Fruit fly (Drosophila melanogaster) whole organism, embryonic: ENCODE data around the gene CG10254.

Experiments used
- Ada2b ChIP-seq: fragments of 200-800 bp; sonication (Bioruptor generic); IDR thresholded peaks from 2 replicates; pipeline ENCODE4 v1.3.6; 2022; ENCODE audit warnings: missing biosample characterization, missing genetic modification characterization
- BtbVII ChIP-seq: fragments of 200-800 bp; sonication (Bioruptor generic); optimal IDR thresholded peaks from 3 replicates; lab custom pipeline; 2017; ENCODE audit warnings: missing biosample characterization, mild to moderate bottlenecking, missing genetic modification characterization
- CG10321 ChIP-seq: fragments of 200-800 bp; sonication (Bioruptor generic); IDR thresholded peaks from 2 replicates; pipeline ENCODE4 v1.3.6; 2022; ENCODE audit warnings: missing biosample characterization, missing genetic modification characterization
- CG11247 ChIP-seq: fragments of 200-800 bp; sonication (Bioruptor generic); IDR thresholded peaks from 2 replicates; pipeline ENCODE4 v1.3.6; 2022; ENCODE audit warnings: missing biosample characterization, missing genetic modification characterization
- CG11398 ChIP-seq: fragments of 200-800 bp; sonication (Bioruptor generic); optimal IDR thresholded peaks from 2 replicates; lab custom pipeline; 2016; ENCODE audit warnings: missing biosample characterization, missing genetic modification characterization
- CG12769 ChIP-seq: fragments of 200-800 bp; sonication (Bioruptor generic); optimal IDR thresholded peaks from 2 replicates; lab custom pipeline; 2019; ENCODE audit warnings: missing biosample characterization, mild to moderate bottlenecking, missing genetic modification characterization, moderate library complexity
- CG13624 ChIP-seq: fragments of 200-800 bp; sonication (Bioruptor generic); optimal IDR thresholded peaks from 2 replicates; lab custom pipeline; 2016; ENCODE audit warnings: missing biosample characterization, missing genetic modification characterization
- CG13894 ChIP-seq: fragments of 200-800 bp; sonication (Bioruptor generic); optimal IDR thresholded peaks from 3 replicates; lab custom pipeline; 2018; ENCODE audit warnings: missing biosample characterization, mild to moderate bottlenecking, missing genetic modification characterization, moderate library complexity
- CG15696 ChIP-seq: fragments of 200-800 bp; sonication (Bioruptor generic); optimal IDR thresholded peaks from 2 replicates; lab custom pipeline; 2019; ENCODE audit warnings: missing biosample characterization, mild to moderate bottlenecking, missing genetic modification characterization, moderate library complexity
- CG17361 ChIP-seq: fragments of 200-800 bp; sonication (Bioruptor generic); IDR thresholded peaks from 3 replicates; pipeline ENCODE4 v1.3.6; 2022; ENCODE audit warnings: missing biosample characterization, missing genetic modification characterization
- CG17612 ChIP-seq: fragments of 200-800 bp; sonication (Bioruptor generic); IDR thresholded peaks from 2 replicates; pipeline ENCODE4 v1.3.6; 2022; ENCODE audit warnings: missing biosample characterization, missing genetic modification characterization
- CG2116 ChIP-seq: fragments of 200-800 bp; sonication (Bioruptor generic); optimal IDR thresholded peaks from 3 replicates; lab custom pipeline; 2018; ENCODE audit warnings: missing biosample characterization, mild to moderate bottlenecking, missing genetic modification characterization
- CG32532 ChIP-seq: fragments of 200-800 bp; sonication (Bioruptor generic); IDR thresholded peaks from 2 replicates; pipeline ENCODE4 v1.3.6; 2022; ENCODE audit warnings: missing biosample characterization, missing genetic modification characterization
- CG4328 ChIP-seq: fragments of 200-800 bp; sonication (Bioruptor generic); optimal IDR thresholded peaks from 3 replicates; lab custom pipeline; 2017; ENCODE audit warnings: missing biosample characterization, missing genetic modification reagents, missing genetic modification characterization
- CG6254 ChIP-seq: fragments of 200-800 bp; sonication (Bioruptor generic); optimal IDR thresholded peaks from 3 replicates; lab custom pipeline; 2017; ENCODE audit warnings: mild to moderate bottlenecking, missing biosample characterization, missing genetic modification reagents, missing genetic modification characterization
- CG6791 ChIP-seq: fragments of 200-800 bp; sonication (Bioruptor generic); IDR thresholded peaks from 3 replicates; pipeline ENCODE4 v1.3.6; 2022; ENCODE audit warnings: missing biosample characterization, missing genetic modification characterization; ENCODE audit not compliant: partially characterized antibody
- CG7372 ChIP-seq: fragments of 200-800 bp; sonication (Bioruptor generic); IDR thresholded peaks from 2 replicates; pipeline ENCODE4 v1.3.6; 2022; ENCODE audit warnings: missing biosample characterization, missing genetic modification characterization
- D19A ChIP-seq: fragments of 200-800 bp; optimal IDR thresholded peaks from 3 replicates; lab custom pipeline; 2019; ENCODE audit warnings: missing biosample characterization, mild to moderate bottlenecking, missing genetic modification characterization, moderate library complexity
- Fer1 ChIP-seq: fragments of 200-800 bp; sonication (Bioruptor generic); optimal IDR thresholded peaks from 2 replicates; lab custom pipeline; 2017; ENCODE audit warnings: missing biosample characterization, mild to moderate bottlenecking, missing genetic modification characterization
- HLH3B ChIP-seq: fragments of 200-800 bp; sonication (Bioruptor generic); IDR thresholded peaks from 2 replicates; pipeline ENCODE4 v1.3.6; 2022; ENCODE audit warnings: missing biosample characterization, missing genetic modification characterization
- HLH4C ChIP-seq: fragments of 200-800 bp; sonication (Bioruptor generic); IDR thresholded peaks from 3 replicates; pipeline ENCODE4 v1.3.6; 2022; ENCODE audit warnings: missing biosample characterization, missing genetic modification characterization; ENCODE audit not compliant: partially characterized antibody
- HLHmδ ChIP-seq: fragments of 200-800 bp; sonication (Bioruptor generic); optimal IDR thresholded peaks from 2 replicates; lab custom pipeline; 2018; ENCODE audit warnings: missing biosample characterization, mild to moderate bottlenecking, missing genetic modification characterization, moderate library complexity
- Lpt ChIP-seq: fragments of >200 bp; optimal IDR thresholded peaks from 2 replicates; lab custom pipeline; 2018; ENCODE audit warnings: missing biosample characterization, missing genetic modification characterization
- TFAM ChIP-seq: fragments of 200-800 bp; sonication (Bioruptor generic); optimal IDR thresholded peaks from 2 replicates; lab custom pipeline; 2017; ENCODE audit warnings: missing biosample characterization, missing genetic modification characterization, inconsistent platforms
- bigmax ChIP-seq: fragments of 200-800 bp; sonication (Bioruptor generic); optimal IDR thresholded peaks from 2 replicates; lab custom pipeline; 2018; ENCODE audit warnings: missing biosample characterization, mild to moderate bottlenecking, missing genetic modification characterization
- chif ChIP-seq, 2 experiments: fragments of 200-800 bp; sonication (Bioruptor generic); optimal IDR thresholded peaks; 3 replicates each; lab custom pipeline; 2016; ENCODE audit warnings: missing biosample characterization in 2 of 2, missing genetic modification characterization in 2 of 2
- corto ChIP-seq: fragments of 200-800 bp; sonication (Bioruptor generic); optimal IDR thresholded peaks from 2 replicates; lab custom pipeline; 2016; ENCODE audit warnings: missing biosample characterization, mild to moderate bottlenecking, missing genetic modification characterization, moderate library complexity
- croc ChIP-seq: fragments of 200-800 bp; sonication (Bioruptor generic); conservative IDR thresholded peaks from 3 replicates; pipeline ENCODE4 v1.3.6; 2022; ENCODE audit warnings: missing biosample characterization, missing genetic modification characterization
- crp ChIP-seq, 2 experiments: fragments of 200-800 bp; sonication (Bioruptor generic); optimal IDR thresholded peaks; 2 replicates in 1 of 2; 3 replicates in 1 of 2; lab custom pipeline; 2017; ENCODE audit warnings: missing biosample characterization in 2 of 2, missing genetic modification characterization in 2 of 2, mild to moderate bottlenecking in 1 of 2, moderate library complexity in 1 of 2
- dimm ChIP-seq: fragments of 200-800 bp; sonication (Bioruptor generic); IDR thresholded peaks from 2 replicates; pipeline ENCODE4 v1.3.6; 2022; ENCODE audit warnings: missing biosample characterization, missing genetic modification characterization
- disco-r ChIP-seq: fragments of 200-800 bp; sonication (Bioruptor generic); optimal IDR thresholded peaks from 2 replicates; lab custom pipeline; 2016; ENCODE audit warnings: missing biosample characterization, missing genetic modification characterization
- dmrt99B ChIP-seq: fragments of 200-800 bp; sonication (Bioruptor generic); optimal IDR thresholded peaks from 2 replicates; lab custom pipeline; 2018; ENCODE audit warnings: missing biosample characterization, mild to moderate bottlenecking, missing genetic modification characterization, moderate library complexity
- emc ChIP-seq: fragments of 200-800 bp; sonication (Bioruptor generic); optimal IDR thresholded peaks from 2 replicates; lab custom pipeline; 2016; ENCODE audit warnings: missing biosample characterization, missing genetic modification characterization
- fd64A ChIP-seq: fragments of 200-800 bp; sonication (Bioruptor generic); optimal IDR thresholded peaks from 3 replicates; lab custom pipeline; 2018; ENCODE audit warnings: missing biosample characterization, mild to moderate bottlenecking, missing genetic modification characterization
- gro ChIP-seq: fragments of 200-800 bp; sonication (Bioruptor generic); optimal IDR thresholded peaks from 2 replicates; lab custom pipeline; 2016; ENCODE audit warnings: missing biosample characterization, missing genetic modification characterization
- knrl ChIP-seq: fragments of 200-800 bp; sonication (Bioruptor generic); IDR thresholded peaks from 3 replicates; pipeline ENCODE4 v1.3.6; 2022; ENCODE audit warnings: missing biosample characterization, missing genetic modification characterization; ENCODE audit not compliant: partially characterized antibody
- p53 ChIP-seq: fragments of 200-800 bp; sonication (Bioruptor generic); optimal IDR thresholded peaks from 2 replicates; lab custom pipeline; 2016; ENCODE audit warnings: missing biosample characterization, missing genetic modification characterization
- psq ChIP-seq: fragments of 200-800 bp; sonication (Bioruptor generic); optimal IDR thresholded peaks from 2 replicates; lab custom pipeline; 2017; ENCODE audit warnings: missing biosample characterization, missing genetic modification characterization
- ranshi ChIP-seq: fragments of 200-800 bp; sonication (Bioruptor generic); IDR thresholded peaks from 2 replicates; pipeline ENCODE4 v1.3.6; 2022; ENCODE audit warnings: missing biosample characterization, missing genetic modification characterization
- run ChIP-seq: fragments of 200-800 bp; sonication (Bioruptor generic); optimal IDR thresholded peaks from 3 replicates; lab custom pipeline; 2018; ENCODE audit warnings: missing biosample characterization, mild to moderate bottlenecking, missing genetic modification characterization
- sc ChIP-seq, 3 experiments: fragments of >200 bp in 2 of 3; fragments of 200-800 bp in 1 of 3; sonication (Bioruptor generic) in 1 of 3; optimal IDR thresholded peaks; 2 replicates in 2 of 3; 3 replicates in 1 of 3; lab custom pipeline; 2017; ENCODE audit warnings: mild to moderate bottlenecking in 1 of 3, missing biosample characterization in 1 of 3, missing genetic modification characterization in 1 of 3, missing genetic modification reagents in 1 of 3
- scrt ChIP-seq: fragments of 200-800 bp; sonication (Bioruptor generic); optimal IDR thresholded peaks from 2 replicates; lab custom pipeline; 2018; ENCODE audit warnings: missing biosample characterization, mild to moderate bottlenecking, missing genetic modification characterization, moderate library complexity
- sr ChIP-seq: fragments of 200-800 bp; sonication (Bioruptor generic); IDR thresholded peaks from 3 replicates; pipeline ENCODE4 v1.3.6; 2022; ENCODE audit warnings: missing biosample characterization, missing genetic modification characterization
- stc ChIP-seq: fragments of 200-800 bp; sonication (Bioruptor generic); IDR thresholded peaks from 2 replicates; pipeline ENCODE4 v1.3.6; 2022; ENCODE audit warnings: missing biosample characterization, missing genetic modification characterization
- sug ChIP-seq: fragments of 200-800 bp; optimal IDR thresholded peaks from 2 replicates; lab custom pipeline; 2019; ENCODE audit warnings: missing biosample characterization, mild to moderate bottlenecking, missing genetic modification characterization, moderate library complexity
- tll ChIP-seq, 2 experiments: fragments of 200-800 bp in 1 of 2; fragments of >200 bp in 1 of 2; sonication (Bioruptor generic) in 1 of 2; optimal IDR thresholded peaks; 2 replicates each; lab custom pipeline; 2017 to 2019; ENCODE audit warnings: missing biosample characterization in 2 of 2, missing genetic modification characterization in 2 of 2, mild to moderate bottlenecking in 1 of 2, moderate library complexity in 1 of 2
- toy ChIP-seq: fragments of 200-800 bp; sonication (Bioruptor generic); IDR thresholded peaks from 2 replicates; pipeline ENCODE4 v1.3.6; 2022; ENCODE audit warnings: missing biosample characterization, missing genetic modification characterization
- unpg ChIP-seq: fragments of 200-800 bp; sonication (Bioruptor generic); optimal IDR thresholded peaks from 3 replicates; lab custom pipeline; 2018; ENCODE audit warnings: missing biosample characterization, mild to moderate bottlenecking, missing genetic modification characterization, moderate library complexity
- zen ChIP-seq: fragments of 200-800 bp; sonication (Bioruptor generic); optimal IDR thresholded peaks from 3 replicates; lab custom pipeline; 2018; ENCODE audit warnings: missing biosample characterization, mild to moderate bottlenecking, missing genetic modification characterization, moderate library complexity
- zfh2 ChIP-seq: fragments of 200-800 bp; sonication (Bioruptor generic); optimal IDR thresholded peaks from 2 replicates; lab custom pipeline; 2016; ENCODE audit warnings: missing biosample characterization, missing genetic modification characterization

The CG10254 gene

DNA sequence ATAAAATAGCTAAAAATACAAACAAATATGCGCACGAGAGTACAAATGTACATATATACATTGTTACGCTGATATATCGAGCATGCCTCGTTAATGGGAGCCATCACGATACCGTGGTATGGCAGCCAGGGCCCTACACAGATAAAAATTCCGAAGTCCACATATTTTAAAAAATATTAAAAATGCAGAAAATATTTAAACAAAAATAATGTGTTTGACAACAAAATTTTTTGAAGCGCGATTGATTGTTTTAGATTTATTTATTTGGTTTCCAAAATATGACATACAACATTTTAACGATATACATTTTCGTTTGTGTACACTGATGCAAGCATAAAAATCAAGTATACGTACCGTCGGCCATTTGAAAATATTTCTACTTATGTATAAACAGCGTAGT lies 32.0 kb upstream of the CG10254 start (continued):
- TF ChIP-seq sc (optimal IDR thresholded peaks at IDR 0.05; lab: Kevin White, UChicago), result no peak
- TF ChIP-seq sc (GFP tag; optimal IDR thresholded peaks at IDR 0.05; lab: Kevin White, UChicago), result no peak
- TF ChIP-seq CG6254 (GFP tag; lab: Kevin White, UChicago), result no peak
- TF ChIP-seq HLHmδ, result no peak
- TF ChIP-seq scrt (GFP tag; lab: Kevin White, UChicago), result peak; percentile 78
- TF ChIP-seq CG17361, result peak; percentile 75
- peak; percentile 11 for TF ChIP-seq corto
- TF ChIP-seq CG13894 (tag; lab: Kevin White, UChicago), result peak; percentile 87
- no peak for TF ChIP-seq bigmax (GFP tag; lab: Kevin White, UChicago)
- no peak for TF ChIP-seq dimm (GFP tag; lab: Robert Waterston, UW)
- TF ChIP-seq BtbVII (GFP tag; lab: Kevin White, UChicago), result peak; percentile 83
- no peak for TF ChIP-seq p53 (GFP tag; lab: Kevin White, UChicago)
- peak in 1 of 2 experiments; percentile 8 for TF ChIP-seq crp (GFP tag; optimal IDR thresholded peaks at IDR 0.05; lab: Kevin White, UChicago)
- TF ChIP-seq disco-r, result peak; percentile 45
- no peak for TF ChIP-seq tll (GFP tag; optimal IDR thresholded peaks at IDR 0.05; lab: Kevin White, UChicago)
- no peak for TF ChIP-seq HLH4C (GFP tag; lab: Robert Waterston, UW)
- TF ChIP-seq sug (tag; lab: Kevin White, UChicago), result peak; percentile 13
- TF ChIP-seq gro (GFP tag; lab: Kevin White, UChicago), result peak; percentile 66
- no peak for TF ChIP-seq fd64A (GFP tag; lab: Kevin White, UChicago)
- peak; percentile 45 to 57 for TF ChIP-seq chif (GFP tag; optimal IDR thresholded peaks at IDR 0.05; lab: Kevin White, UChicago)
- TF ChIP-seq CG12769 (tag; lab: Kevin White, UChicago), result peak; percentile 82
- TF ChIP-seq CG10321 (GFP tag; lab: Robert Waterston, UW), result peak; percentile 53
- peak; percentile 85 for TF ChIP-seq Ada2b (GFP tag; lab: Robert Waterston, UW)
- peak; percentile 79 for TF ChIP-seq HLH3B (GFP tag; lab: Robert Waterston, UW)
- no peak for TF ChIP-seq Lpt
- peak; percentile 3 for TF ChIP-seq CG11398 (GFP tag; lab: Kevin White, UChicago)
- TF ChIP-seq dmrt99B (tag; lab: Kevin White, UChicago), result peak; percentile 84
- TF ChIP-seq CG13624 (GFP tag; lab: Kevin White, UChicago), result peak; percentile 78
- no peak for TF ChIP-seq knrl (GFP tag; lab: Robert Waterston, UW)
- TF ChIP-seq emc (GFP tag; lab: Kevin White, UChicago), result no peak
- peak; percentile 80 for TF ChIP-seq CG17612
- TF ChIP-seq ranshi (GFP tag; lab: Robert Waterston, UW), result peak; percentile 73
- TF ChIP-seq CG6791 (GFP tag; lab: Robert Waterston, UW), result no peak
- peak; percentile 28; the same call in 2 of the 3 replicates for TF ChIP-seq croc (GFP tag; lab: Robert Waterston, UW)
- peak; percentile 9 for TF ChIP-seq psq (GFP tag; lab: Kevin White, UChicago)
- TF ChIP-seq Fer1 (GFP tag; lab: Kevin White, UChicago), result peak; percentile 90
- TF ChIP-seq run, result peak; percentile 60
- peak; percentile 19; the same call in 1 of the 3 replicates for TF ChIP-seq sr (GFP tag; lab: Robert Waterston, UW)
- peak; percentile 93 for TF ChIP-seq CG32532 (GFP tag; lab: Robert Waterston, UW)
- TF ChIP-seq CG15696 (tag; lab: Kevin White, UChicago), result peak; percentile 28
- peak; percentile 41 for TF ChIP-seq zen (tag; lab: Kevin White, UChicago)
- peak; percentile 86 for TF ChIP-seq zfh2 (GFP tag; lab: Kevin White, UChicago)
- TF ChIP-seq CG11247 (GFP tag; lab: Robert Waterston, UW), result peak; percentile 60
- TF ChIP-seq CG4328 (GFP tag; lab: Kevin White, UChicago), result no peak
- peak; percentile 31 for TF ChIP-seq CG2116
- TF ChIP-seq CG7372, result peak; percentile 81
- peak; percentile 81 for TF ChIP-seq stc
- no peak for TF ChIP-seq TFAM (GFP tag; lab: Kevin White, UChicago)
- peak; percentile 29 for TF ChIP-seq D19A (tag; lab: Kevin White, UChicago)
- TF ChIP-seq unpg (GFP tag; lab: Kevin White, UChicago), result peak; percentile 82
- TF ChIP-seq toy (GFP tag; lab: Robert Waterston, UW), result peak; percentile 59
